Fruit fly (Drosophila melanogaster) whole organism, embryonic: ENCODE results near the gene CG15019.

Experiments
- ATbp ChIP-seq: fragments of 200-800 bp; sonication (Bioruptor generic); optimal IDR thresholded peaks from 2 replicates; lab custom pipeline; 2017; ENCODE audit warnings: missing biosample characterization, mild to moderate bottlenecking, missing genetic modification characterization, missing genetic modification reagents
- Ada2b ChIP-seq: fragments of 200-800 bp; sonication (Bioruptor generic); IDR thresholded peaks from 2 replicates; pipeline ENCODE4 v1.3.6; 2022; ENCODE audit warnings: missing biosample characterization, missing genetic modification characterization
- Atf3 ChIP-seq: fragments of 200-800 bp; sonication (Bioruptor generic); optimal IDR thresholded peaks from 3 replicates; lab custom pipeline; 2016; ENCODE audit warnings: missing biosample characterization, missing genetic modification characterization
- Atf6 ChIP-seq: fragments of 200-800 bp; sonication (Bioruptor generic); IDR thresholded peaks from 2 replicates; pipeline ENCODE4 v1.3.6; 2022; ENCODE audit warnings: missing biosample characterization, missing genetic modification characterization
- B-H2 ChIP-seq: fragments of 200-800 bp; sonication (Bioruptor generic); optimal IDR thresholded peaks from 2 replicates; lab custom pipeline; 2018; ENCODE audit warnings: missing biosample characterization, mild to moderate bottlenecking, missing genetic modification characterization
- Bteb2 ChIP-seq: fragments of 200-800 bp; sonication (Bioruptor generic); optimal IDR thresholded peaks from 2 replicates; lab custom pipeline; 2016; ENCODE audit warnings: missing biosample characterization, missing genetic modification characterization
- CG10209 ChIP-seq: fragments of 200-800 bp; sonication (Bioruptor generic); optimal IDR thresholded peaks from 3 replicates; lab custom pipeline; 2017; ENCODE audit warnings: missing biosample characterization, mild to moderate bottlenecking, missing genetic modification characterization, missing genetic modification reagents
- CG10274 ChIP-seq: fragments of 200-800 bp; sonication (Bioruptor generic); optimal IDR thresholded peaks from 3 replicates; lab custom pipeline; 2017; ENCODE audit warnings: missing biosample characterization, mild to moderate bottlenecking, missing genetic modification characterization
- CG10366 ChIP-seq: fragments of 200-800 bp; sonication (Bioruptor generic); IDR thresholded peaks from 2 replicates; pipeline ENCODE4 v1.3.6; 2022; ENCODE audit warnings: missing biosample characterization, missing genetic modification characterization
- CG11560 ChIP-seq: fragments of 200-800 bp; sonication (Bioruptor generic); IDR thresholded peaks from 3 replicates; pipeline ENCODE4 v1.3.6; 2022; ENCODE audit warnings: missing biosample characterization, missing genetic modification characterization
- CG12942 ChIP-seq: fragments of 200-800 bp; sonication (Bioruptor generic); optimal IDR thresholded peaks from 3 replicates; lab custom pipeline; 2016; ENCODE audit warnings: missing biosample characterization, missing genetic modification characterization
- CG13424 ChIP-seq: fragments of 200-800 bp; sonication (Bioruptor generic); optimal IDR thresholded peaks from 2 replicates; lab custom pipeline; 2019; ENCODE audit warnings: missing biosample characterization, mild to moderate bottlenecking, missing genetic modification characterization, moderate library complexity
- CG13624 ChIP-seq: fragments of 200-800 bp; sonication (Bioruptor generic); optimal IDR thresholded peaks from 2 replicates; lab custom pipeline; 2016; ENCODE audit warnings: missing biosample characterization, missing genetic modification characterization
- CG14441 ChIP-seq: fragments of 200-800 bp; sonication (Bioruptor generic); IDR thresholded peaks from 2 replicates; pipeline ENCODE4 v1.3.6; 2022; ENCODE audit warnings: missing biosample characterization, missing genetic modification characterization
- CG15011 ChIP-seq: fragments of 200-800 bp; sonication (Bioruptor generic); optimal IDR thresholded peaks from 3 replicates; lab custom pipeline; 2018; ENCODE audit warnings: missing biosample characterization, mild to moderate bottlenecking, missing genetic modification characterization
- CG1647 ChIP-seq: fragments of 200-800 bp; sonication (Bioruptor generic); optimal IDR thresholded peaks from 3 replicates; lab custom pipeline; 2016; ENCODE audit warnings: missing biosample characterization, missing genetic modification characterization
- CG17328 ChIP-seq: fragments of 200-800 bp; sonication (Bioruptor generic); IDR thresholded peaks from 2 replicates; pipeline ENCODE4 v1.3.6; 2022; ENCODE audit warnings: missing biosample characterization, missing genetic modification characterization
- CG17361 ChIP-seq: fragments of 200-800 bp; sonication (Bioruptor generic); IDR thresholded peaks from 3 replicates; pipeline ENCODE4 v1.3.6; 2022; ENCODE audit warnings: missing biosample characterization, missing genetic modification characterization
- CG17568 ChIP-seq: fragments of 200-800 bp; sonication (Bioruptor generic); optimal IDR thresholded peaks from 2 replicates; lab custom pipeline; 2018; ENCODE audit warnings: missing biosample characterization, mild to moderate bottlenecking, missing genetic modification characterization, moderate library complexity
- CG18011 ChIP-seq: fragments of 200-800 bp; sonication (Bioruptor generic); optimal IDR thresholded peaks from 2 replicates; lab custom pipeline; 2017; ENCODE audit warnings: missing biosample characterization, missing genetic modification characterization, mild to moderate bottlenecking, moderate library complexity, missing genotype
- CG2116 ChIP-seq: fragments of 200-800 bp; sonication (Bioruptor generic); optimal IDR thresholded peaks from 3 replicates; lab custom pipeline; 2018; ENCODE audit warnings: missing biosample characterization, mild to moderate bottlenecking, missing genetic modification characterization
- CG2120 ChIP-seq: fragments of 200-800 bp; sonication (Bioruptor generic); optimal IDR thresholded peaks from 3 replicates; lab custom pipeline; 2016; ENCODE audit warnings: missing biosample characterization, missing genetic modification characterization
- CG32767 ChIP-seq: fragments of 200-800 bp; sonication (Bioruptor generic); IDR thresholded peaks from 2 replicates; pipeline ENCODE4 v1.3.6; 2022; ENCODE audit warnings: missing biosample characterization, missing genetic modification characterization
- CG3281 ChIP-seq: fragments of 200-800 bp; sonication (Bioruptor generic); optimal IDR thresholded peaks from 3 replicates; lab custom pipeline; 2017; ENCODE audit warnings: missing biosample characterization, mild to moderate bottlenecking, missing genetic modification characterization
- CG4360 ChIP-seq: fragments of 200-800 bp; sonication (Bioruptor generic); IDR thresholded peaks from 2 replicates; pipeline ENCODE4 v1.3.6; 2022; ENCODE audit warnings: missing biosample characterization, missing genetic modification characterization
- CG5953 ChIP-seq: fragments of 200-800 bp; sonication (Bioruptor generic); IDR thresholded peaks from 2 replicates; pipeline ENCODE4 v1.3.6; 2022; ENCODE audit warnings: missing biosample characterization, missing genetic modification characterization
- CG8281 ChIP-seq: fragments of 200-800 bp; sonication (Bioruptor generic); optimal IDR thresholded peaks from 2 replicates; lab custom pipeline; 2018; ENCODE audit warnings: missing biosample characterization, mild to moderate bottlenecking, missing genetic modification characterization, moderate library complexity
- CTCF ChIP-seq: fragments of 200-800 bp; sonication (Bioruptor generic); optimal IDR thresholded peaks from 2 replicates; lab custom pipeline; 2017; ENCODE audit warnings: missing biosample characterization, mild to moderate bottlenecking, missing genetic modification characterization, moderate library complexity
- D19B ChIP-seq: fragments of 200-800 bp; sonication (Bioruptor generic); optimal IDR thresholded peaks from 2 replicates; lab custom pipeline; 2017; ENCODE audit warnings: missing biosample characterization, mild to moderate bottlenecking, missing genetic modification characterization
- E2f2 ChIP-seq: fragments of 200-800 bp; sonication (Bioruptor generic); IDR thresholded peaks from 2 replicates; pipeline ENCODE4 v1.3.6; 2022; ENCODE audit warnings: missing biosample characterization, missing genetic modification characterization
- Fer2 ChIP-seq: fragments of 200-800 bp; sonication (Bioruptor generic); optimal IDR thresholded peaks from 2 replicates; lab custom pipeline; 2018; ENCODE audit warnings: missing biosample characterization, mild to moderate bottlenecking, missing genetic modification characterization, moderate library complexity
- HLH3B ChIP-seq: fragments of 200-800 bp; sonication (Bioruptor generic); IDR thresholded peaks from 2 replicates; pipeline ENCODE4 v1.3.6; 2022; ENCODE audit warnings: missing biosample characterization, missing genetic modification characterization
- HLH54F ChIP-seq: fragments of 200-800 bp; sonication (Bioruptor generic); optimal IDR thresholded peaks from 3 replicates; lab custom pipeline; 2016; ENCODE audit warnings: missing biosample characterization, missing genetic modification characterization
- Hand ChIP-seq: fragments of 200-800 bp; sonication (Bioruptor generic); optimal IDR thresholded peaks from 2 replicates; lab custom pipeline; 2017; ENCODE audit warnings: mild to moderate bottlenecking, missing biosample characterization, missing genetic modification reagents, missing genetic modification characterization
- Hr3 ChIP-seq: fragments of 200-800 bp; sonication (Bioruptor generic); optimal IDR thresholded peaks from 3 replicates; lab custom pipeline; 2016; ENCODE audit warnings: missing biosample characterization, missing genetic modification characterization
- Jarid2 ChIP-seq: fragments of 200-800 bp; sonication (Bioruptor generic); optimal IDR thresholded peaks from 3 replicates; lab custom pipeline; 2017; ENCODE audit warnings: mild to moderate bottlenecking, missing biosample characterization, missing genetic modification reagents, missing genetic modification characterization
- Lpt ChIP-seq: fragments of >200 bp; optimal IDR thresholded peaks from 2 replicates; lab custom pipeline; 2018; ENCODE audit warnings: missing biosample characterization, missing genetic modification characterization
- MBD-R2 ChIP-seq: fragments of 200-800 bp; sonication (Bioruptor generic); IDR thresholded peaks from 2 replicates; pipeline ENCODE4 v1.3.6; 2022; ENCODE audit warnings: missing biosample characterization, missing genetic modification characterization
- Sin3A ChIP-seq: fragments of >200 bp; optimal IDR thresholded peaks from 2 replicates; lab custom pipeline; 2018
- Tbp ChIP-seq: fragments of >200 bp; optimal IDR thresholded peaks from 2 replicates; lab custom pipeline; 2018; ENCODE audit warnings: missing biosample characterization, missing genetic modification characterization
- ap ChIP-seq: fragments of 200-800 bp; sonication (Bioruptor generic); IDR thresholded peaks from 2 replicates; pipeline ENCODE4 v1.3.6; 2022; ENCODE audit warnings: missing biosample characterization, missing genetic modification characterization
- bigmax ChIP-seq: fragments of 200-800 bp; sonication (Bioruptor generic); optimal IDR thresholded peaks from 2 replicates; lab custom pipeline; 2018; ENCODE audit warnings: missing biosample characterization, mild to moderate bottlenecking, missing genetic modification characterization
- cas ChIP-seq: fragments of 200-800 bp; sonication (Bioruptor generic); IDR thresholded peaks from 2 replicates; pipeline ENCODE4 v1.3.6; 2022; ENCODE audit warnings: missing biosample characterization, missing genetic modification characterization
- chif ChIP-seq, 2 experiments: fragments of 200-800 bp; sonication (Bioruptor generic); optimal IDR thresholded peaks; 3 replicates each; lab custom pipeline; 2016; ENCODE audit warnings: missing biosample characterization in 2 of 2, missing genetic modification characterization in 2 of 2
- crol ChIP-seq: fragments of 200-800 bp; sonication (Bioruptor generic); IDR thresholded peaks from 2 replicates; pipeline ENCODE4 v1.3.6; 2022; ENCODE audit warnings: missing biosample characterization, missing genetic modification characterization
- fd96Cb ChIP-seq: fragments of 200-800 bp; sonication (Bioruptor generic); optimal IDR thresholded peaks from 2 replicates; lab custom pipeline; 2018; ENCODE audit warnings: missing biosample characterization, mild to moderate bottlenecking, missing genetic modification characterization, moderate library complexity
- gce ChIP-seq: fragments of 200-800 bp; sonication (Bioruptor generic); IDR thresholded peaks from 3 replicates; pipeline ENCODE4 v1.3.6; 2022; ENCODE audit warnings: missing biosample characterization, missing genetic modification characterization
- gem ChIP-seq: fragments of 200-800 bp; sonication (Bioruptor generic); optimal IDR thresholded peaks from 2 replicates; lab custom pipeline; 2019; ENCODE audit warnings: missing biosample characterization, mild to moderate bottlenecking, missing genetic modification characterization, moderate library complexity
- kah ChIP-seq: fragments of 200-800 bp; sonication (Bioruptor generic); optimal IDR thresholded peaks from 2 replicates; lab custom pipeline; 2018; ENCODE audit warnings: missing biosample characterization, mild to moderate bottlenecking, missing genetic modification characterization
- lab ChIP-seq: fragments of 200-800 bp; sonication (Bioruptor generic); optimal IDR thresholded peaks from 3 replicates; lab custom pipeline; 2017; ENCODE audit warnings: missing biosample characterization, missing genetic modification characterization, mild to moderate bottlenecking, moderate library complexity, missing genetic modification reagents
- pho ChIP-seq: fragments of 200-800 bp; sonication (Bioruptor generic); optimal IDR thresholded peaks from 2 replicates; lab custom pipeline; 2016; ENCODE audit warnings: missing biosample characterization, missing genetic modification characterization
- tin ChIP-seq: fragments of 200-800 bp; sonication (Bioruptor generic); optimal IDR thresholded peaks from 3 replicates; lab custom pipeline; 2016; ENCODE audit warnings: missing biosample characterization, missing genetic modification characterization
- zfh2 ChIP-seq: fragments of 200-800 bp; sonication (Bioruptor generic); optimal IDR thresholded peaks from 2 replicates; lab custom pipeline; 2016; ENCODE audit warnings: missing biosample characterization, missing genetic modification characterization

CG15019 gene

dm6 chr3L:4378895-4379294 lies 27.0 kb downstream of the CG15019 start (continued):
- TF ChIP-seq CG2116 (peak; percentile 7), CG10274 (GFP tag; lab: Kevin White, UChicago) (peak; percentile 4), tin (peak; percentile 35), crol (GFP tag; lab: Robert Waterston, UW) (no peak), ap (peak; percentile 44; the same call in 1 of the 2 replicates), CG17568 (GFP tag; lab: Kevin White, UChicago) (peak; percentile 45), kah (GFP tag; lab: Kevin White, UChicago) (no peak), gce (GFP tag; lab: Robert Waterston, UW) (peak; percentile 40; the same call in 1 of the 3 replicates), E2f2 (GFP tag; lab: Robert Waterston, UW) (peak; percentile 28; the same call in 1 of the 2 replicates), chif (GFP tag; optimal IDR thresholded peaks at IDR 0.05; lab: Kevin White, UChicago) (peak; percentile 14 to 31), Jarid2 (no peak), Atf3 (no peak), lab (GFP tag; lab: Kevin White, UChicago) (peak; percentile 78), Hr3 (GFP tag; lab: Kevin White, UChicago) (peak; percentile 37), CG11560 (tag; lab: Robert Waterston, UW) (no peak), CG1647 (GFP tag; lab: Kevin White, UChicago) (no peak), pho (peak; percentile 44), Sin3A (no peak), MBD-R2 (GFP tag; lab: Robert Waterston, UW) (peak; percentile 33; the same call in 1 of the 2 replicates), gem (tag; lab: Kevin White, UChicago) (peak; percentile 65), fd96Cb (tag; lab: Kevin White, UChicago) (peak; percentile 35), zfh2 (GFP tag; lab: Kevin White, UChicago) (no peak), CG10209 (peak; percentile 64), CG13624 (GFP tag; lab: Kevin White, UChicago) (peak; percentile 49), CTCF (GFP tag; lab: Kevin White, UChicago) (no peak), Lpt (GFP tag; lab: Kevin White, UChicago) (no peak), Tbp (GFP tag; lab: Kevin White, UChicago) (no peak), bigmax (GFP tag; lab: Kevin White, UChicago) (no peak), CG17328 (GFP tag; lab: Robert Waterston, UW) (no peak), HLH3B (GFP tag; lab: Robert Waterston, UW) (peak; percentile 45; the same call in 1 of the 2 replicates), Bteb2 (GFP tag; lab: Kevin White, UChicago) (peak; percentile 58), CG15011 (GFP tag; lab: Kevin White, UChicago) (peak; percentile 11), Atf6 (GFP tag; lab: Robert Waterston, UW) (peak; percentile 60; the same call in 1 of the 2 replicates), Fer2 (tag; lab: Kevin White, UChicago) (peak; percentile 26), CG8281 (peak; percentile 4), CG14441 (GFP tag; lab: Robert Waterston, UW) (peak; percentile 62), Ada2b (peak; percentile 64), CG2120 (GFP tag; lab: Kevin White, UChicago) (peak; percentile 81), CG18011 (GFP tag; lab: Kevin White, UChicago) (no peak), CG5953 (GFP tag; lab: Robert Waterston, UW) (no peak), CG17361 (GFP tag; lab: Robert Waterston, UW) (peak; percentile 58; the same call in 2 of the 3 replicates), CG13424 (tag; lab: Kevin White, UChicago) (peak; percentile 63), Hand (GFP tag; lab: Kevin White, UChicago) (peak; percentile 82), CG4360 (GFP tag; lab: Robert Waterston, UW) (no peak), CG12942 (GFP tag; lab: Kevin White, UChicago) (peak; percentile 9), B-H2 (GFP tag; lab: Kevin White, UChicago) (peak; percentile 46), cas (no peak), CG32767 (GFP tag; lab: Robert Waterston, UW) (0 out of 2 replicates have a peak, but pooled peaks have one; percentile 21), HLH54F (GFP tag; lab: Kevin White, UChicago) (peak; percentile 48), CG10366 (GFP tag; lab: Robert Waterston, UW) (peak; percentile 9; the same call in 1 of the 2 replicates), CG3281 (GFP tag; lab: Kevin White, UChicago) (peak; percentile 65), D19B (peak; percentile 7), ATbp (GFP tag; lab: Kevin White, UChicago) (no peak)
